Fruit fly (Drosophila melanogaster) whole organism, embryonic: ENCODE results near the gene CG2187.

Experiments used
- Blimp-1 ChIP-seq: fragments of 200-800 bp; sonication (Bioruptor generic); optimal IDR thresholded peaks from 3 replicates; lab custom pipeline; 2018; ENCODE audit warnings: missing biosample characterization, missing genetic modification characterization, mild to moderate bottlenecking, moderate library complexity, missing genetic modification reagents
- CG10979 ChIP-seq: fragments of 200-800 bp; sonication (Bioruptor generic); optimal IDR thresholded peaks from 2 replicates; lab custom pipeline; 2018; ENCODE audit warnings: missing biosample characterization, mild to moderate bottlenecking, missing genetic modification characterization, moderate library complexity
- CG11504 ChIP-seq: fragments of 200-800 bp; sonication (Bioruptor generic); optimal IDR thresholded peaks from 3 replicates; lab custom pipeline; 2019; ENCODE audit warnings: missing biosample characterization, mild to moderate bottlenecking, missing genetic modification characterization, moderate library complexity
- CG15479 ChIP-seq: fragments of 200-800 bp; sonication (Bioruptor generic); optimal IDR thresholded peaks from 3 replicates; lab custom pipeline; 2019; ENCODE audit warnings: missing biosample characterization, mild to moderate bottlenecking, missing genetic modification characterization, moderate library complexity
- CG1603 ChIP-seq: fragments of 200-800 bp; sonication (Bioruptor generic); optimal IDR thresholded peaks from 2 replicates; lab custom pipeline; 2019; ENCODE audit warnings: missing biosample characterization, mild to moderate bottlenecking, missing genetic modification characterization, moderate library complexity
- CG17359 ChIP-seq: fragments of 200-800 bp; sonication (Bioruptor generic); optimal IDR thresholded peaks from 3 replicates; lab custom pipeline; 2018; ENCODE audit warnings: missing biosample characterization, mild to moderate bottlenecking, missing genetic modification characterization, moderate library complexity
- CG30431 ChIP-seq: fragments of 200-800 bp; sonication (Bioruptor generic); optimal IDR thresholded peaks from 2 replicates; lab custom pipeline; 2017; ENCODE audit warnings: missing biosample characterization, missing genetic modification characterization
- CG4617 ChIP-seq: fragments of 200-800 bp; sonication (Bioruptor generic); optimal IDR thresholded peaks from 3 replicates; lab custom pipeline; 2016; ENCODE audit warnings: missing biosample characterization, missing genetic modification characterization, borderline replicate concordance
- CG4730 ChIP-seq: fragments of 200-800 bp; sonication (Bioruptor generic); IDR thresholded peaks from 2 replicates; pipeline ENCODE4 v1.3.6; 2022; ENCODE audit warnings: missing biosample characterization, missing genetic modification characterization
- CG7271 ChIP-seq: fragments of 200-800 bp; sonication (Bioruptor generic); optimal IDR thresholded peaks from 2 replicates; lab custom pipeline; 2018; ENCODE audit warnings: missing biosample characterization, mild to moderate bottlenecking, missing genetic modification characterization, moderate library complexity
- CG8089 ChIP-seq: fragments of 200-800 bp; sonication (Bioruptor generic); optimal IDR thresholded peaks from 3 replicates; lab custom pipeline; 2016; ENCODE audit warnings: missing biosample characterization, missing genetic modification characterization
- CG9609 ChIP-seq: fragments of 200-800 bp; sonication (Bioruptor generic); optimal IDR thresholded peaks from 3 replicates; lab custom pipeline; 2016; ENCODE audit warnings: missing biosample characterization, missing genetic modification characterization
- CoRest ChIP-seq: fragments of 200-800 bp; sonication (Bioruptor generic); optimal IDR thresholded peaks from 3 replicates; lab custom pipeline; 2018; ENCODE audit warnings: missing biosample characterization, mild to moderate bottlenecking, missing genetic modification characterization, moderate library complexity
- Dad ChIP-seq: fragments of 200-800 bp; sonication (Bioruptor generic); optimal IDR thresholded peaks from 3 replicates; lab custom pipeline; 2016; ENCODE audit warnings: missing biosample characterization, missing genetic modification characterization
- Deaf1 ChIP-seq: fragments of 200-800 bp; optimal IDR thresholded peaks from 3 replicates; lab custom pipeline; 2019; ENCODE audit warnings: missing biosample characterization, mild to moderate bottlenecking, missing genetic modification characterization, moderate library complexity
- Dek ChIP-seq: fragments of 200-800 bp; sonication (Bioruptor generic); optimal IDR thresholded peaks from 3 replicates; lab custom pipeline; 2019; ENCODE audit warnings: missing biosample characterization, mild to moderate bottlenecking, missing genetic modification characterization, moderate library complexity
- Drgx ChIP-seq: fragments of 200-800 bp; sonication (Bioruptor generic); IDR thresholded peaks from 2 replicates; pipeline ENCODE4 v1.3.6; 2022; ENCODE audit warnings: missing biosample characterization, missing genetic modification characterization
- Ets65A ChIP-seq: fragments of 200-800 bp; sonication (Bioruptor generic); peaks from one replicate; lab custom pipeline; 2016; ENCODE audit warnings: missing biosample characterization, missing genetic modification characterization
- HLH3B ChIP-seq: fragments of 200-800 bp; sonication (Bioruptor generic); IDR thresholded peaks from 2 replicates; pipeline ENCODE4 v1.3.6; 2022; ENCODE audit warnings: missing biosample characterization, missing genetic modification characterization
- Myb ChIP-seq: fragments of 200-800 bp; sonication (Bioruptor generic); optimal IDR thresholded peaks from 2 replicates; lab custom pipeline; 2016; ENCODE audit warnings: missing biosample characterization, missing genetic modification characterization
- Pdp1 ChIP-seq, 2 experiments: fragments of 200-800 bp; sonication (Bioruptor generic); optimal IDR thresholded peaks; 3 replicates each; lab custom pipeline; 2016; ENCODE audit warnings: missing biosample characterization in 2 of 2, missing genetic modification characterization in 2 of 2, mild to moderate bottlenecking in 1 of 2, moderate library complexity in 1 of 2
- Sox102F ChIP-seq: fragments of 200-800 bp; sonication (Bioruptor generic); optimal IDR thresholded peaks from 2 replicates; lab custom pipeline; 2018; ENCODE audit warnings: missing biosample characterization, mild to moderate bottlenecking, missing genetic modification characterization, moderate library complexity
- ap ChIP-seq: fragments of 200-800 bp; sonication (Bioruptor generic); IDR thresholded peaks from 2 replicates; pipeline ENCODE4 v1.3.6; 2022; ENCODE audit warnings: missing biosample characterization, missing genetic modification characterization
- dmrt99B ChIP-seq: fragments of 200-800 bp; sonication (Bioruptor generic); optimal IDR thresholded peaks from 2 replicates; lab custom pipeline; 2018; ENCODE audit warnings: missing biosample characterization, mild to moderate bottlenecking, missing genetic modification characterization, moderate library complexity
- dysf ChIP-seq: fragments of 200-800 bp; sonication (Bioruptor generic); IDR thresholded peaks from 3 replicates; pipeline ENCODE4 v1.3.6; 2022; ENCODE audit warnings: missing biosample characterization, missing genetic modification characterization
- eve ChIP-seq, 2 experiments: fragments of >200 bp; optimal IDR thresholded peaks; 2 replicates each; lab custom pipeline; 2017; ENCODE audit warnings: missing biosample characterization in 2 of 2, missing genetic modification characterization in 2 of 2
- fd3F ChIP-seq: fragments of 200-800 bp; sonication (Bioruptor generic); optimal IDR thresholded peaks from 2 replicates; lab custom pipeline; 2018; ENCODE audit warnings: missing biosample characterization, mild to moderate bottlenecking, missing genetic modification characterization, moderate library complexity
- gsb ChIP-seq: fragments of 200-800 bp; sonication (Bioruptor generic); IDR thresholded peaks from 2 replicates; pipeline ENCODE4 v1.3.6; 2022; ENCODE audit warnings: missing biosample characterization, missing genetic modification characterization
- kay ChIP-seq: fragments of 200-800 bp; sonication (Bioruptor generic); optimal IDR thresholded peaks from 2 replicates; lab custom pipeline; 2016; ENCODE audit warnings: missing biosample characterization, missing genetic modification characterization
- nerfin-2 ChIP-seq: fragments of 200-800 bp; sonication (Bioruptor generic); IDR thresholded peaks from 2 replicates; pipeline ENCODE4 v1.3.6; 2022; ENCODE audit warnings: missing biosample characterization, missing genetic modification characterization; ENCODE audit not compliant: partially characterized antibody
- nom ChIP-seq: fragments of 200-800 bp; sonication (Bioruptor generic); optimal IDR thresholded peaks from 2 replicates; lab custom pipeline; 2017; ENCODE audit warnings: missing biosample characterization, missing genetic modification characterization, mild to moderate bottlenecking, moderate library complexity, missing genetic modification reagents
- phol ChIP-seq: fragments of 200-800 bp; sonication (Bioruptor generic); optimal IDR thresholded peaks from 3 replicates; lab custom pipeline; 2018; ENCODE audit warnings: missing biosample characterization, mild to moderate bottlenecking, missing genetic modification characterization, moderate library complexity
- unpg ChIP-seq: fragments of 200-800 bp; sonication (Bioruptor generic); optimal IDR thresholded peaks from 3 replicates; lab custom pipeline; 2018; ENCODE audit warnings: missing biosample characterization, mild to moderate bottlenecking, missing genetic modification characterization, moderate library complexity
- vnd ChIP-seq: fragments of 200-800 bp; sonication (Bioruptor generic); IDR thresholded peaks from 3 replicates; pipeline ENCODE4 v1.3.6; 2022; ENCODE audit warnings: missing biosample characterization, missing genetic modification characterization; ENCODE audit not compliant: partially characterized antibody
- z ChIP-seq: fragments of 200-800 bp; sonication (Bioruptor generic); IDR thresholded peaks from 3 replicates; pipeline ENCODE4 v1.3.6; 2022; ENCODE audit warnings: missing biosample characterization, missing genetic modification characterization
- zfh1 ChIP-seq: fragments of 200-800 bp; sonication (Bioruptor generic); IDR thresholded peaks from 3 replicates; pipeline ENCODE4 v1.3.6; 2022; ENCODE audit warnings: missing biosample characterization, missing genetic modification characterization

Gene CG2187

DNA sequence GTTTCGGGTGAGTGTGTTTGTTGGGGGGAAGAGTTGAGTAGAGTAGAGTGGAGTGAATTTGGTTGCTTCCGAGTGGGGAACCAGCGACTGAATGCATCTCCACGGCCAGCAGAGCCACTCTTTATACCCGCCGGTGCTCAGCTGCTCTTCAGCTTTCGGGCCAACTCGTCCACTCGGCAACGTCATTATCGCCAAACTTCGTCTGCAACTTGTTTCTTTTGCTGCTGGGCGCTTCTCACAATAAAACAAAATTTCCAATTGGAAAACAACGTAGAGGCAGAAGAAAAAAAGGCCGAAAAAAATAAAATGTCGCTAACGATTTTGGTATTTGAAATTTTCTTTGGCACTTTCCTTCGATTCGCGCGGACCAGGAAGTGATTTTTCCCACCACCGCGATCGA, 6.2 kb upstream of the CG2187 start, which contains the start of gene CG2150:
CG2150 (minus strand) TSS at position 101 of the 400 bp plus-strand sequence.
- TF ChIP-seq z (GFP tag; lab: Robert Waterston, UW): peak; percentile 45; the same call in 1 of the 3 replicates
- TF ChIP-seq Deaf1 (tag; lab: Kevin White, UChicago): peak; percentile 55
- no peak for TF ChIP-seq fd3F (GFP tag; lab: Kevin White, UChicago)

DNA sequence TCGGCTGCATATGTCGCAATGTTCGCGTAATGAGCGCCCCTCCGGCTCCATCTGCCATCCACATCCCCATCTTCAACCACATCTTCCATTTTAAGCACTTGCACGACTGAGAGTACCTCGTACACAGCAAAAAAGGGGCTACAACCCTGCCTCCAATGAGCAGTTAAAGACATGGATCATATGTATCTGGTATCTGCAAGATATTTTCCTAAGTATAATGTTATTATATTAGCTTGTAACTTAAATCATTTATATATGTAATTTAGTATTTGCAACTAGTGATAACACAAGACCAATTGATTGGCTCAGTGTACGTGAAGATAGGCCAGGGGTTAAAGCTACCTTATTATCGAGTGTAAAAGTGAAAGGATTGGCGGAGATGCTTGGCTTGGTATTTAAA, 4.2 kb upstream of the CG2187 start:
- no peak for TF ChIP-seq zfh1 (GFP tag; lab: Robert Waterston, UW)
- peak; percentile 38 for TF ChIP-seq Ets65A (GFP tag; lab: Kevin White, UChicago)
- peak; percentile 29 for TF ChIP-seq dmrt99B (tag; lab: Kevin White, UChicago)
- peak; percentile 5 for TF ChIP-seq phol (tag; lab: Kevin White, UChicago)
- TF ChIP-seq CG30431: no peak
- TF ChIP-seq nerfin-2 (GFP tag; lab: Robert Waterston, UW): no peak
- no peak for TF ChIP-seq CG4730 (GFP tag; lab: Robert Waterston, UW)
- peak; percentile 25 for TF ChIP-seq CG11504 (tag; lab: Kevin White, UChicago)
- peak; percentile 73 for TF ChIP-seq Drgx (GFP tag; lab: Robert Waterston, UW)
- TF ChIP-seq Blimp-1 (GFP tag; lab: Kevin White, UChicago): peak; percentile 45
- TF ChIP-seq ap (GFP tag; lab: Robert Waterston, UW): no peak
- peak; percentile 40 for TF ChIP-seq nom (GFP tag; lab: Kevin White, UChicago)
- no peak for TF ChIP-seq CG8089 (GFP tag; lab: Kevin White, UChicago)
- no peak for TF ChIP-seq CG4617 (GFP tag; lab: Kevin White, UChicago)
- peak; percentile 3 for TF ChIP-seq CG17359 (tag; lab: Kevin White, UChicago)
- no peak for TF ChIP-seq Dad (GFP tag; lab: Kevin White, UChicago)
- TF ChIP-seq dysf: 0 out of 3 replicates have a peak, but pooled peaks have one; percentile 30
- TF ChIP-seq CoRest (tag; lab: Kevin White, UChicago): no peak
- TF ChIP-seq kay (GFP tag; lab: Kevin White, UChicago): no peak
- TF ChIP-seq eve (GFP tag; optimal IDR thresholded peaks at IDR 0.05; lab: Kevin White, UChicago): no peak
- peak; percentile 7 for TF ChIP-seq Sox102F (GFP tag; lab: Kevin White, UChicago)
- TF ChIP-seq CG7271: no peak
- TF ChIP-seq CG9609 (GFP tag; lab: Kevin White, UChicago): no peak
- TF ChIP-seq CG1603 (tag; lab: Kevin White, UChicago): peak; percentile 30
- no peak for TF ChIP-seq gsb (GFP tag; lab: Robert Waterston, UW)
- no peak for TF ChIP-seq Dek
- TF ChIP-seq CG10979 (tag; lab: Kevin White, UChicago): peak; percentile 12
- no peak for TF ChIP-seq Myb (GFP tag; lab: Kevin White, UChicago)
- TF ChIP-seq unpg: no peak

DNA sequence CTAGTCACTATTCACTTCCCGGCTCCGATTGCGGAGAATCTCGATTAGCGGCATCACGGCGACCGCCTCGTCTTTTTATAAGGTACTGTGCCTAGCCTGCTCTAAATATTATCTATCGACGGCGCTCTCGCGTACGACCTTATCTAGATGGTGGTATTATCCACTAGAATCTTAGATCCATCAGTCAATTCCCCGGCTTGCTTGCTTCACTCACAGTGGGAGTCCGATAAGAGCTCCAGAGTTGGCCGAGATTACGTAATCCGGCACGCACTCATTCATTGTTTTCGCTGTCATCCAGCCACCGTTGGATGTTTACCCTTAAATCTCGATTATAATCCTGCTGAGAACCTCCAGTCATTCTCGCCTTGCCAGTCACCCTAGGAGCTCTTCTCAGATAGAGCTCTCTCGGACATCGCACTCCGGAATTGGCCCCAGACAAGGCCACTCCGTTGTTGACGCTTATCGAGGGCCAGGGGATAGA, 3.1 kb upstream of the CG2187 start, which contains the start of gene Smvt:
Smvt (minus strand) TSS at position 51 of the 481 bp plus-strand sequence.
- TF ChIP-seq vnd (GFP tag; lab: Robert Waterston, UW): 0 out of 3 replicates have a peak, but pooled peaks have one; percentile 16
- peak; percentile 10 for TF ChIP-seq CG15479 (GFP tag; lab: Kevin White, UChicago)
- TF ChIP-seq Pdp1 (GFP tag; optimal IDR thresholded peaks at IDR 0.05; lab: Kevin White, UChicago): peak in 1 of 2 experiments; percentile 80
- TF ChIP-seq HLH3B (GFP tag; lab: Robert Waterston, UW): no peak
